Fruit fly (Drosophila melanogaster) whole organism, embryonic: ENCODE measurements around the gene CG4467.

Source experiments
- CG30431 ChIP-seq: fragments of 200-800 bp; sonication (Bioruptor generic); optimal IDR thresholded peaks from 2 replicates; lab custom pipeline; 2017; ENCODE audit warnings: missing biosample characterization, missing genetic modification characterization
- Tbp ChIP-seq: fragments of >200 bp; optimal IDR thresholded peaks from 2 replicates; lab custom pipeline; 2018; ENCODE audit warnings: missing biosample characterization, missing genetic modification characterization

dm6 chr3R:23192984-23193383 lies 55.7 kb downstream of the CG4467 start:
- TF ChIP-seq Tbp (GFP tag; lab: Kevin White, UChicago), result no peak
- no peak for TF ChIP-seq CG30431 (GFP tag; lab: Kevin White, UChicago)
